Fruit fly (Drosophila melanogaster): ENCODE measurements around the gene Alp11.

Alp11 gene

dm6 chrX:15593477-15594229, 6.1 kb downstream of the Alp11 start, which contains the start of gene Chsy (continued):
- no peak for TF ChIP-seq her (GFP tag; optimal IDR thresholded peaks at IDR 0.05)
- no peak for TF ChIP-seq vnd (GFP tag; IDR thresholded peaks at IDR 0.05; ENCODE audit: partially characterized antibody)
- TF ChIP-seq Adf1 (GFP tag; IDR thresholded peaks at IDR 0.05), result peak; percentile 53; the same call in 1 of the 2 replicates
- TF ChIP-seq row (GFP tag; IDR thresholded peaks at IDR 0.05), result peak; percentile 80
- no peak for TF ChIP-seq CG4820 (GFP tag; optimal IDR thresholded peaks at IDR 0.05)
- peak; percentile 16; the same call in 1 of the 2 replicates for TF ChIP-seq E2f2 (GFP tag; IDR thresholded peaks at IDR 0.05)
- no peak for TF ChIP-seq CG11504 (tag; optimal IDR thresholded peaks at IDR 0.05)
- no peak for TF ChIP-seq ssp (GFP tag; IDR thresholded peaks at IDR 0.05)
- TF ChIP-seq Sox102F (GFP tag; optimal IDR thresholded peaks at IDR 0.05), result no peak
- TF ChIP-seq CG10543 (GFP tag; optimal IDR thresholded peaks at IDR 0.05), result peak; percentile 10
- TF ChIP-seq BtbVII (GFP tag; optimal IDR thresholded peaks at IDR 0.05), result no peak
- TF ChIP-seq sisA (GFP tag; IDR thresholded peaks at IDR 0.05), result no peak
- TF ChIP-seq CG13775 (GFP tag; optimal IDR thresholded peaks at IDR 0.05), result peak; percentile 6
- peak; percentile 31 for TF ChIP-seq CG12391 (tag; optimal IDR thresholded peaks at IDR 0.05)
- TF ChIP-seq CG4282 (GFP tag; optimal IDR thresholded peaks at IDR 0.05), result no peak
- TF ChIP-seq CG17802 (tag; optimal IDR thresholded peaks at IDR 0.05), result no peak
- no peak for TF ChIP-seq Poxn (GFP tag; IDR thresholded peaks at IDR 0.05)
- TF ChIP-seq wek (GFP tag; optimal IDR thresholded peaks at IDR 0.05), result no peak
- no peak for TF ChIP-seq CG43689 (GFP tag; IDR thresholded peaks at IDR 0.05)
- TF ChIP-seq CG17385 (GFP tag; optimal IDR thresholded peaks at IDR 0.05), result peak; percentile 3
- TF ChIP-seq unc-4 (GFP tag; IDR thresholded peaks at IDR 0.05; ENCODE audit: partially characterized antibody), result no peak
- peak; percentile 78; the same call in 3 of the 4 replicates for TF ChIP-seq chinmo (GFP tag; IDR thresholded peaks at IDR 0.05; ENCODE audit: partially characterized antibody)
- TF ChIP-seq CG3281 (GFP tag; optimal IDR thresholded peaks at IDR 0.05), result no peak
- TF ChIP-seq CG7839 (tag; optimal IDR thresholded peaks at IDR 0.05), result no peak
- peak; percentile 44 for TF ChIP-seq CoRest (tag; optimal IDR thresholded peaks at IDR 0.05)
- no peak for TF ChIP-seq CG11398 (GFP tag; optimal IDR thresholded peaks at IDR 0.05)
- no peak for TF ChIP-seq CG9727 (GFP tag; optimal IDR thresholded peaks at IDR 0.05)
- no peak for TF ChIP-seq CG7928 (GFP tag; optimal IDR thresholded peaks at IDR 0.05)
- peak; percentile 66 for TF ChIP-seq yki (optimal IDR thresholded peaks at IDR 0.05)
- no peak for TF ChIP-seq bowl (GFP tag; IDR thresholded peaks at IDR 0.05)
- TF ChIP-seq CG1233 (GFP tag; optimal IDR thresholded peaks at IDR 0.05), result no peak
- no peak for TF ChIP-seq fd3F (GFP tag; optimal IDR thresholded peaks at IDR 0.05)
- no peak for TF ChIP-seq emc (GFP tag; optimal IDR thresholded peaks at IDR 0.05)
- no peak for TF ChIP-seq CG4730 (GFP tag; IDR thresholded peaks at IDR 0.05)
- peak; percentile 95 for TF ChIP-seq CG3995 (GFP tag; optimal IDR thresholded peaks at IDR 0.05)
- no peak for TF ChIP-seq CG6254 (GFP tag; optimal IDR thresholded peaks at IDR 0.05)
- TF ChIP-seq CG11695 (GFP tag; IDR thresholded peaks at IDR 0.05), result 0 out of 3 replicates have a peak, but pooled peaks have one; percentile 29
- no peak for TF ChIP-seq knrl (GFP tag; IDR thresholded peaks at IDR 0.05; ENCODE audit: partially characterized antibody)
- no peak for TF ChIP-seq Oaz (GFP tag; IDR thresholded peaks at IDR 0.05)
- TF ChIP-seq CG6175 (GFP tag; IDR thresholded peaks at IDR 0.05), result no peak
- TF ChIP-seq Blimp-1 (GFP tag; optimal IDR thresholded peaks at IDR 0.05), result no peak
- peak; percentile 69 for TF ChIP-seq CG2199 (GFP tag; IDR thresholded peaks at IDR 0.05)
- TF ChIP-seq gem (tag; optimal IDR thresholded peaks at IDR 0.05), result peak; percentile 52
- TF ChIP-seq CG10147 (GFP tag; optimal IDR thresholded peaks at IDR 0.05), result no peak
- no peak for TF ChIP-seq Mes4 (GFP tag; optimal IDR thresholded peaks at IDR 0.05)
- no peak for TF ChIP-seq Drgx (GFP tag; IDR thresholded peaks at IDR 0.05)
- TF ChIP-seq CG5180 (GFP tag; optimal IDR thresholded peaks at IDR 0.05), result peak; percentile 14
- no peak for TF ChIP-seq CG8290 (GFP tag; optimal IDR thresholded peaks at IDR 0.05)
- TF ChIP-seq CG8290 (tag; optimal IDR thresholded peaks at IDR 0.05), result no peak
- TF ChIP-seq CG2889 (GFP tag; IDR thresholded peaks at IDR 0.05), result no peak

Data from whole organism, embryonic.